Fruit fly (Drosophila melanogaster): Measurements from ENCODE around the gene HINT1.
A peak's percentile ranks its signal among the peaks of the same experiment; 100 is the strongest.

The HINT1 gene

dm6 chr2L:2727364-2727763, 42.6 kb upstream of the HINT1 start:
- TF ChIP-seq CG17806 (tag; optimal IDR thresholded peaks at IDR 0.05) = no peak
- no peak for TF ChIP-seq fd96Ca (GFP tag; IDR thresholded peaks at IDR 0.05)
- no peak for TF ChIP-seq Pif1A (GFP tag; optimal IDR thresholded peaks at IDR 0.05)
- TF ChIP-seq Ets98B (GFP tag; IDR thresholded peaks at IDR 0.05) = no peak
- TF ChIP-seq CG32121 (GFP tag; IDR thresholded peaks at IDR 0.05) = no peak
- no peak for TF ChIP-seq Pif1B (GFP tag; optimal IDR thresholded peaks at IDR 0.05)
- no peak for TF ChIP-seq CG34367 (tag; optimal IDR thresholded peaks at IDR 0.05)
- no peak for TF ChIP-seq CG10348 (GFP tag; IDR thresholded peaks at IDR 0.05)
- TF ChIP-seq D1 (tag; optimal IDR thresholded peaks at IDR 0.05) = no peak
- no peak for TF ChIP-seq CG4496 (GFP tag; IDR thresholded peaks at IDR 0.05)
- TF ChIP-seq CG13204 (GFP tag; optimal IDR thresholded peaks at IDR 0.05) = no peak
- TF ChIP-seq EcR (GFP tag; optimal IDR thresholded peaks at IDR 0.05) = no peak
- TF ChIP-seq CG8159 (tag; optimal IDR thresholded peaks at IDR 0.05) = no peak
- no peak for TF ChIP-seq gl (tag; optimal IDR thresholded peaks at IDR 0.05)
- TF ChIP-seq rn (GFP tag; IDR thresholded peaks at IDR 0.05) = no peak
- TF ChIP-seq CG8301 (tag; optimal IDR thresholded peaks at IDR 0.05) = no peak
- TF ChIP-seq CG12605 (GFP tag; IDR thresholded peaks at IDR 0.05) = no peak
- no peak for TF ChIP-seq Snoo (tag; optimal IDR thresholded peaks at IDR 0.05)
- no peak for TF ChIP-seq CG14655 (GFP tag; optimal IDR thresholded peaks at IDR 0.05)
- TF ChIP-seq CG15710 (tag; optimal IDR thresholded peaks at IDR 0.05) = no peak

- peak; percentile 43; the same call in 1 of the 2 replicates for TF ChIP-seq CG12605 (GFP tag; IDR thresholded peaks at IDR 0.05)
- no peak for TF ChIP-seq CG9948 (tag; optimal IDR thresholded peaks at IDR 0.05)
- TF ChIP-seq CG15710 (tag; optimal IDR thresholded peaks at IDR 0.05) = peak; percentile 8
- no peak; the same call in 2 of the 3 replicates for TF ChIP-seq CG4496 (GFP tag; IDR thresholded peaks at IDR 0.05)
- TF ChIP-seq CG34367 (tag; optimal IDR thresholded peaks at IDR 0.05) = no peak
- no peak for TF ChIP-seq EcR (GFP tag; optimal IDR thresholded peaks at IDR 0.05)
- peak; percentile 27 for TF ChIP-seq CG13204 (GFP tag; optimal IDR thresholded peaks at IDR 0.05)
- TF ChIP-seq Ets98B (GFP tag; IDR thresholded peaks at IDR 0.05) = no peak
- TF ChIP-seq D1 (tag; optimal IDR thresholded peaks at IDR 0.05) = no peak
These were observed 42.1 kb upstream of the HINT1 start for dm6 chr2L:2727812-2728211.

dm6 chr2L:2728577-2728976, 41.4 kb upstream of the HINT1 start:
- TF ChIP-seq CG9948 (tag; optimal IDR thresholded peaks at IDR 0.05) = no peak
- TF ChIP-seq CG13204 (GFP tag; optimal IDR thresholded peaks at IDR 0.05) = no peak
- 0 out of 3 replicates have a peak, but pooled peaks have one; percentile 30 for TF ChIP-seq CG4496 (GFP tag; IDR thresholded peaks at IDR 0.05)
- peak; percentile 3 for TF ChIP-seq CG8301 (tag; optimal IDR thresholded peaks at IDR 0.05)
- TF ChIP-seq CG14655 (GFP tag; optimal IDR thresholded peaks at IDR 0.05) = peak; percentile 12
- no peak for TF ChIP-seq gl (tag; optimal IDR thresholded peaks at IDR 0.05)
- no peak for TF ChIP-seq rn (GFP tag; IDR thresholded peaks at IDR 0.05)
- TF ChIP-seq Snoo (tag; optimal IDR thresholded peaks at IDR 0.05) = no peak
- no peak for TF ChIP-seq EcR (GFP tag; optimal IDR thresholded peaks at IDR 0.05)

dm6 chr2L:2729882-2730281, 40.1 kb upstream of the HINT1 start:
- TF ChIP-seq Ets98B (GFP tag; IDR thresholded peaks at IDR 0.05) = peak; percentile 71
- TF ChIP-seq CG34367 (tag; optimal IDR thresholded peaks at IDR 0.05) = no peak
- TF ChIP-seq CG17806 (tag; optimal IDR thresholded peaks at IDR 0.05) = peak; percentile 4
- peak; percentile 15 for TF ChIP-seq Pif1A (GFP tag; optimal IDR thresholded peaks at IDR 0.05)
- TF ChIP-seq CG4496 (GFP tag; IDR thresholded peaks at IDR 0.05) = peak; percentile 63
- TF ChIP-seq Pif1B (GFP tag; optimal IDR thresholded peaks at IDR 0.05) = peak; percentile 5
- TF ChIP-seq rn (GFP tag; IDR thresholded peaks at IDR 0.05) = no peak
- peak; percentile 37; the same call in 1 of the 3 replicates for TF ChIP-seq fd96Ca (GFP tag; IDR thresholded peaks at IDR 0.05)
- peak; percentile 58 for TF ChIP-seq CG14655 (GFP tag; optimal IDR thresholded peaks at IDR 0.05)
- peak; percentile 8 for TF ChIP-seq CG8301 (tag; optimal IDR thresholded peaks at IDR 0.05)
- TF ChIP-seq CG32121 (GFP tag; IDR thresholded peaks at IDR 0.05) = peak; percentile 57
- TF ChIP-seq CG8159 (tag; optimal IDR thresholded peaks at IDR 0.05) = no peak
- TF ChIP-seq CG15710 (tag; optimal IDR thresholded peaks at IDR 0.05) = no peak

dm6 chr2L:2730756-2731155, 39.2 kb upstream of the HINT1 start:
- no peak for TF ChIP-seq CG13204 (GFP tag; optimal IDR thresholded peaks at IDR 0.05)
- TF ChIP-seq Pif1A (GFP tag; optimal IDR thresholded peaks at IDR 0.05) = no peak
- TF ChIP-seq Snoo (tag; optimal IDR thresholded peaks at IDR 0.05) = no peak
- TF ChIP-seq CG4496 (GFP tag; IDR thresholded peaks at IDR 0.05) = no peak

- TF ChIP-seq Pif1B (GFP tag; optimal IDR thresholded peaks at IDR 0.05) = no peak
- peak; percentile 13 for TF ChIP-seq CG17806 (tag; optimal IDR thresholded peaks at IDR 0.05)
- no peak for TF ChIP-seq CG9948 (tag; optimal IDR thresholded peaks at IDR 0.05)
- peak; percentile 50; the same call in 1 of the 2 replicates for TF ChIP-seq CG32121 (GFP tag; IDR thresholded peaks at IDR 0.05)
- TF ChIP-seq CG8159 (tag; optimal IDR thresholded peaks at IDR 0.05) = no peak
- peak; percentile 68; the same call in 2 of the 3 replicates for TF ChIP-seq CG4496 (GFP tag; IDR thresholded peaks at IDR 0.05)
- no peak for TF ChIP-seq CG15710 (tag; optimal IDR thresholded peaks at IDR 0.05)
- TF ChIP-seq CG8301 (tag; optimal IDR thresholded peaks at IDR 0.05) = peak; percentile 55
- TF ChIP-seq CG12605 (GFP tag; IDR thresholded peaks at IDR 0.05) = 0 out of 2 replicates have a peak, but pooled peaks have one; percentile 9
- no peak for TF ChIP-seq CG34367 (tag; optimal IDR thresholded peaks at IDR 0.05)
- no peak for TF ChIP-seq EcR (GFP tag; optimal IDR thresholded peaks at IDR 0.05)
- peak; percentile 22 for TF ChIP-seq Pif1A (GFP tag; optimal IDR thresholded peaks at IDR 0.05)
- TF ChIP-seq Ets98B (GFP tag; IDR thresholded peaks at IDR 0.05) = peak; percentile 77
- TF ChIP-seq CG14655 (GFP tag; optimal IDR thresholded peaks at IDR 0.05) = peak; percentile 58
- TF ChIP-seq fd96Ca (GFP tag; IDR thresholded peaks at IDR 0.05) = peak; percentile 73; the same call in 2 of the 3 replicates
- TF ChIP-seq D1 (tag; optimal IDR thresholded peaks at IDR 0.05) = no peak
- no peak for TF ChIP-seq Snoo (tag; optimal IDR thresholded peaks at IDR 0.05)
These were observed 38.4 kb upstream of the HINT1 start for dm6 chr2L:2731370-2732138.
